Worm (Caenorhabditis elegans) whole organism, early embryonic: ENCODE results near the gene K06G5.3.

Experiments
- B0310.2 ChIP-seq: sonication (generic microtip); optimal IDR thresholded peaks from 2 replicates; lab custom pipeline; 2016; ENCODE audit warnings: mild to moderate bottlenecking, missing genetic modification characterization, missing compliant biosample characterization
- F13C5.2 ChIP-seq: sonication (generic microtip); optimal IDR thresholded peaks from 2 replicates; lab custom pipeline; 2017; ENCODE audit warnings: mild to moderate bottlenecking, missing genetic modification characterization, inconsistent platforms, missing compliant biosample characterization
- aly-1 ChIP-seq: sonication (generic microtip); optimal IDR thresholded peaks from 2 replicates; lab custom pipeline; 2016; ENCODE audit warnings: missing genetic modification characterization, missing compliant biosample characterization
- ama-1 ChIP-seq: fragments of 150-350 bp; optimal IDR thresholded peaks from 2 replicates; lab custom pipeline; 2014
- ceh-13 ChIP-seq: fragments of 200-800 bp; sonication (Bioruptor generic); optimal IDR thresholded peaks from 2 replicates; lab custom pipeline; 2018; ENCODE audit warnings: mild to moderate bottlenecking, missing genetic modification characterization, missing compliant biosample characterization
- ceh-36 ChIP-seq: sonication (generic microtip); optimal IDR thresholded peaks from 2 replicates; lab custom pipeline; 2016; ENCODE audit warnings: missing genetic modification characterization, inconsistent platforms, missing compliant biosample characterization
- ets-7 ChIP-seq: sonication (generic microtip); optimal IDR thresholded peaks from 2 replicates; lab custom pipeline; 2016; ENCODE audit warnings: missing genotype, missing genetic modification characterization, missing compliant biosample characterization
- flt-1 ChIP-seq: fragments of 200-800 bp; sonication (Bioruptor generic); IDR thresholded peaks from 2 replicates; pipeline ENCODE4 v1.3.6; 2022; ENCODE audit warnings: missing genetic modification characterization, missing compliant biosample characterization
- hmbx-1 ChIP-seq: sonication (generic microtip); optimal IDR thresholded peaks from 2 replicates; lab custom pipeline; 2016; ENCODE audit warnings: mild to moderate bottlenecking, missing genetic modification characterization, missing compliant biosample characterization
- hmg-4 ChIP-seq: fragments of 200-800 bp; sonication (Bioruptor generic); optimal IDR thresholded peaks from 2 replicates; lab custom pipeline; 2018; ENCODE audit warnings: mild to moderate bottlenecking, missing genetic modification characterization, missing compliant biosample characterization
- hnd-1 ChIP-seq: sonication (generic microtip); optimal IDR thresholded peaks from 2 replicates; lab custom pipeline; 2016; ENCODE audit warnings: missing genetic modification characterization, missing compliant biosample characterization
- pes-1 ChIP-seq: fragments of 200-800 bp; sonication (Bioruptor generic); IDR thresholded peaks from 2 replicates; pipeline ENCODE4 v1.3.6; 2022; ENCODE audit warnings: missing genetic modification reagents, missing genetic modification characterization, missing compliant biosample characterization
- scrt-1 ChIP-seq: fragments of 200-800 bp; sonication (Bioruptor generic); IDR thresholded peaks from 2 replicates; pipeline ENCODE4 v1.3.6; 2022; ENCODE audit warnings: missing genetic modification characterization, missing compliant biosample characterization
- sea-1 ChIP-seq: fragments of 200-800 bp; sonication (Bioruptor generic); conservative IDR thresholded peaks from 2 replicates; pipeline ENCODE4 v1.3.6; 2022; ENCODE audit warnings: missing genetic modification characterization, missing compliant biosample characterization
- tbx-11 ChIP-seq: fragments of 200-800 bp; sonication (Bioruptor generic); IDR thresholded peaks from 2 replicates; pipeline ENCODE4 v1.3.6; 2022; ENCODE audit warnings: missing genetic modification characterization, missing compliant biosample characterization
- tbx-37 ChIP-seq: fragments of 200-800 bp; sonication (Bioruptor generic); conservative IDR thresholded peaks from 2 replicates; pipeline ENCODE4 v1.3.6; 2022; ENCODE audit warnings: missing genetic modification reagents, missing genetic modification characterization, missing compliant biosample characterization
- tra-4 ChIP-seq: sonication (generic microtip); optimal IDR thresholded peaks from 2 replicates; lab custom pipeline; 2017; ENCODE audit warnings: missing genetic modification characterization, missing compliant biosample characterization

Gene K06G5.3

ce11 chrX:14240205-14240604 is 17.1 kb upstream of the K06G5.3 start:
- TF ChIP-seq tbx-37, result no peak
- TF ChIP-seq hnd-1 (tag; lab: Kevin White, UChicago), result no peak
- TF ChIP-seq pes-1 (GFP tag; lab: Robert Waterston, UW), result no peak
- no peak for TF ChIP-seq B0310.2 (tag; lab: Kevin White, UChicago)
- no peak for TF ChIP-seq ceh-36 (tag; lab: Kevin White, UChicago)
- no peak for TF ChIP-seq scrt-1
- no peak for TF ChIP-seq hmbx-1 (tag; lab: Kevin White, UChicago)
- no peak for TF ChIP-seq flt-1
- no peak for TF ChIP-seq aly-1
- TF ChIP-seq F13C5.2 (tag; lab: Kevin White, UChicago), result no peak
- TF ChIP-seq ceh-13 (GFP tag; lab: Kevin White, UChicago), result no peak
- TF ChIP-seq sea-1, result no peak
- no peak for TF ChIP-seq tbx-11 (GFP tag; lab: Robert Waterston, UW)
- no peak for TF ChIP-seq tra-4 (tag; lab: Kevin White, UChicago)
- no peak for TF ChIP-seq ama-1 (lab: Kevin White, UChicago)
- no peak for TF ChIP-seq ets-7 (tag; lab: Kevin White, UChicago)

ce11 chrX:14238291-14238758 is 15.3 kb upstream of the K06G5.3 start, which contains the start of gene K04C1.2:
Gene K04C1.2 (plus strand): TSS chrX:14238708.
- no peak for TF ChIP-seq B0310.2 (tag; lab: Kevin White, UChicago)
- TF ChIP-seq tbx-11 (GFP tag; lab: Robert Waterston, UW), result no peak
- TF ChIP-seq hnd-1 (tag; lab: Kevin White, UChicago), result no peak
- no peak for TF ChIP-seq tbx-37
- TF ChIP-seq hmbx-1 (tag; lab: Kevin White, UChicago), result no peak
- no peak for TF ChIP-seq pes-1 (GFP tag; lab: Robert Waterston, UW)
- no peak for TF ChIP-seq scrt-1
- TF ChIP-seq ceh-13 (GFP tag; lab: Kevin White, UChicago), result no peak
- no peak for TF ChIP-seq F13C5.2 (tag; lab: Kevin White, UChicago)
- no peak for TF ChIP-seq hmg-4
- no peak for TF ChIP-seq tra-4 (tag; lab: Kevin White, UChicago)
- TF ChIP-seq ets-7 (tag; lab: Kevin White, UChicago), result no peak
- TF ChIP-seq ama-1 (lab: Kevin White, UChicago), result no peak
- TF ChIP-seq flt-1, result no peak
- TF ChIP-seq aly-1, result no peak

DNA sequence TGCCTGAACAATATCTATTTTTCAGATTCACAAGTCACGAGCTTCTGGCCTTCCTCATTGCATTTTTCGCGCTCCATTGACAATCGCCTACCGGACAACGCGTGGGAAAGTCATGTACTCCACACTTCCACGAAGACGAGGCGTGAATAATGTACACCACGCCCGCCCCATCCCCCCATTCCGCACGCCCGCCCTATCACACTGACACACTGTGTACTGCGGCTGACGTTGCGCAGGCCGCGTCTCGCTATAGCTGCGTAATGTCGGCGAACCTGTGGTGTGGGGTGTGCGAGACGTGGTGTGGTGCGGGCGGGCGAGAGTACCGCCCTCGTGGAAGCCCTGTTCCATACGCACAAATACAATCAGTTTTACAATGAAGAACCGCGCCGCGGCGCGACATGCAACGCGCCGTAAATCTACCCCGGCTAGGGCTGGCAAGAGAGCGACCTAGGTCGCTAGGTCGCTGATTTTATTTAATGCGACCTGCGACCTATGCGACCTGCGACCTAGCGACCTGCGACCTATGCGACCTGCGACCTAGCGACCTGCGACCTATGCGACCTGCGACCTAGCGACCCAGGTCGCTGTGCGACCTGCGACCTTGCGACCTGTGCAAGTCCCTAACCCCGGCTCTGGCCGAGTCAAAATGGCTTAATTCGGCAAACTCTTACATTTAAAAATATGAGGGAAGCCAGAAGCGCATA is 13.2 kb upstream of the K06G5.3 start:
- TF ChIP-seq ceh-13 (GFP tag; lab: Kevin White, UChicago) (no peak), scrt-1 (no peak), aly-1 (no peak), ets-7 (tag; lab: Kevin White, UChicago) (no peak), tbx-37 (no peak), hmbx-1 (tag; lab: Kevin White, UChicago) (no peak), tbx-11 (GFP tag; lab: Robert Waterston, UW) (no peak), sea-1 (no peak), hmg-4 (no peak), ceh-36 (tag; lab: Kevin White, UChicago) (no peak), tra-4 (tag; lab: Kevin White, UChicago) (no peak), F13C5.2 (tag; lab: Kevin White, UChicago) (no peak), flt-1 (no peak), B0310.2 (tag; lab: Kevin White, UChicago) (no peak)

DNA sequence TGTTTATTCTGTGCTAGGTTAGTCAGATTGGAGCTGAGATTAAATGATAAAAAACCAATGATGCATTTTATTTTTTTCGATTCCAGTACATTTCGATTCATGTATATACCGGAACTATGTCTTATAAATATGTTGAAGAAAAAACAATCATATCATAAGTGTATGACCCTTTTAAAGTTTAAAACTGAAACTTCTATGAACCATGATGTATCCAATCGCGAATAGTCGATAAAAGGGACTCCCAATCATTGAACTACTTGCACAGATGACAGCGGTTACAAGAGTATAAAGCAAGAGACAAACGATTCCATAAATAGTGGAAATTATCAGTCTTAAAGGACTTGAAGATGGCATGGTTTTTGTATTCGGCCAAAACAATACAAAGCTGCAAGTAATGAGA is 11.9 kb upstream of the K06G5.3 start, which contains the start of gene srg-37:
srg-37 (minus strand) TSS at position 101 of the 400 bp plus-strand sequence.
- TF ChIP-seq hmg-4 (no peak), tbx-11 (GFP tag; lab: Robert Waterston, UW) (no peak), tbx-37 (no peak), F13C5.2 (tag; lab: Kevin White, UChicago) (no peak), hnd-1 (tag; lab: Kevin White, UChicago) (no peak), hmbx-1 (tag; lab: Kevin White, UChicago) (no peak), ceh-13 (GFP tag; lab: Kevin White, UChicago) (no peak), B0310.2 (tag; lab: Kevin White, UChicago) (no peak), ama-1 (lab: Kevin White, UChicago) (no peak), scrt-1 (no peak), aly-1 (no peak), ceh-36 (tag; lab: Kevin White, UChicago) (no peak), ets-7 (tag; lab: Kevin White, UChicago) (no peak), tra-4 (tag; lab: Kevin White, UChicago) (no peak), sea-1 (no peak), flt-1 (no peak), pes-1 (GFP tag; lab: Robert Waterston, UW) (no peak)

ce11 chrX:14234366-14234765 is 11.3 kb upstream of the K06G5.3 start, which contains the start of gene srg-36:
Gene srg-36 (minus strand): TSS chrX:14234466.
- TF ChIP-seq F13C5.2 (tag; lab: Kevin White, UChicago) (no peak), ceh-36 (tag; lab: Kevin White, UChicago) (no peak), tbx-37 (no peak), pes-1 (GFP tag; lab: Robert Waterston, UW) (no peak), ets-7 (tag; lab: Kevin White, UChicago) (no peak), flt-1 (no peak), ceh-13 (GFP tag; lab: Kevin White, UChicago) (no peak), ama-1 (lab: Kevin White, UChicago) (no peak), B0310.2 (tag; lab: Kevin White, UChicago) (no peak), tbx-11 (GFP tag; lab: Robert Waterston, UW) (no peak)

DNA sequence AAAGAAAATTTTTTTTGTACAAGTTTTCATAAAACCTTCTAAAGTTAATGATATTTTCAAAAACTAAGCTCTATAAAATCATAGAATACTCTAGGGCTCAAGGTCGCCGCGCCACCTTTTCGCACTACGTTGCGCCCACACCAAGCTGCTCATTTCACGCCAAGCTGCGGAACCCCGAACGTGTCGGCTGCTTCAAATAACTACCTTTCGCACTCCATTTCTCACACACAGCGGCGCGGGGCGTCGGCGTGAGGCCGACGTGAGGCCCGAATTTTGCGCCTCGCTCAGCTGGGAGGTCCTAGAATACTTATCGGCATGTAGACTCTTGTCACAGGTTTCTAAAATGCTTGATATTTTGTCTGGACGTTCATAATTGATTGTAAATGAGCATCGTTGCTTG is 8.9 kb upstream of the K06G5.3 start:
- TF ChIP-seq tra-4 (tag; lab: Kevin White, UChicago), result no peak
- TF ChIP-seq tbx-37, result no peak
- TF ChIP-seq sea-1, result no peak
- no peak for TF ChIP-seq B0310.2 (tag; lab: Kevin White, UChicago)
- no peak for TF ChIP-seq ceh-13 (GFP tag; lab: Kevin White, UChicago)
- TF ChIP-seq flt-1, result no peak
- no peak for TF ChIP-seq tbx-11 (GFP tag; lab: Robert Waterston, UW)
- TF ChIP-seq scrt-1, result no peak
- no peak for TF ChIP-seq hmbx-1 (tag; lab: Kevin White, UChicago)
- no peak for TF ChIP-seq pes-1 (GFP tag; lab: Robert Waterston, UW)
- no peak for TF ChIP-seq hmg-4
- TF ChIP-seq ceh-36 (tag; lab: Kevin White, UChicago), result no peak
- TF ChIP-seq ama-1 (lab: Kevin White, UChicago), result no peak
- TF ChIP-seq F13C5.2 (tag; lab: Kevin White, UChicago), result no peak
- TF ChIP-seq hnd-1 (tag; lab: Kevin White, UChicago), result no peak
- no peak for TF ChIP-seq ets-7 (tag; lab: Kevin White, UChicago)
- TF ChIP-seq aly-1, result no peak
